Worm (Caenorhabditis elegans) whole organism, L2 larva: ENCODE measurements around the gene lnp-1.

Experiments
- lsy-2 ChIP-seq, 2 experiments: fragments of 150-350 bp in 1 of 2; sonication (generic microtip) in 1 of 2; optimal IDR thresholded peaks; 2 replicates each; lab custom pipeline; 2014 to 2017; ENCODE audit warnings: missing biosample characterization in 2 of 2, missing genetic modification characterization in 2 of 2
- nhr-77 ChIP-seq: fragments of 150-350 bp; optimal IDR thresholded peaks from 2 replicates; lab custom pipeline; 2014; ENCODE audit warnings: missing biosample characterization, missing genetic modification characterization
- unc-62 ChIP-seq: fragments of 150-350 bp; optimal IDR thresholded peaks from 2 replicates; lab custom pipeline; 2014; ENCODE audit warnings: missing biosample characterization, missing genetic modification reagents, missing genetic modification characterization

ce11 chrX:4585579-4585978, 3.0 kb upstream of the lnp-1 start, which contains the start of gene C05E11.7:
- TF ChIP-seq unc-62 (GFP tag; lab: Kevin White, UChicago): no peak
- no peak for TF ChIP-seq nhr-77 (tag; lab: Kevin White, UChicago)
- no peak for TF ChIP-seq lsy-2 (tag; optimal IDR thresholded peaks at IDR 0.05; lab: Kevin White, UChicago)
